Fruit fly (Drosophila melanogaster) whole organism, embryonic: Measurements from ENCODE around the gene CG17786.

ENCODE experiments used
- ATbp ChIP-seq: fragments of 200-800 bp; sonication (Bioruptor generic); optimal IDR thresholded peaks from 2 replicates; lab custom pipeline; 2017; ENCODE audit warnings: missing biosample characterization, mild to moderate bottlenecking, missing genetic modification characterization, missing genetic modification reagents
- Blimp-1 ChIP-seq: fragments of 200-800 bp; sonication (Bioruptor generic); optimal IDR thresholded peaks from 3 replicates; lab custom pipeline; 2018; ENCODE audit warnings: missing biosample characterization, missing genetic modification characterization, mild to moderate bottlenecking, moderate library complexity, missing genetic modification reagents
- CG10366 ChIP-seq: fragments of 200-800 bp; sonication (Bioruptor generic); IDR thresholded peaks from 2 replicates; pipeline ENCODE4 v1.3.6; 2022; ENCODE audit warnings: missing biosample characterization, missing genetic modification characterization
- CG10959 ChIP-seq: fragments of 200-800 bp; sonication (Bioruptor generic); IDR thresholded peaks from 2 replicates; pipeline ENCODE4 v1.3.6; 2022; ENCODE audit warnings: missing biosample characterization, missing genetic modification characterization
- CG11696 ChIP-seq: fragments of 200-800 bp; sonication (Bioruptor generic); IDR thresholded peaks from 2 replicates; pipeline ENCODE4 v1.3.6; 2022; ENCODE audit warnings: missing biosample characterization, missing genetic modification characterization
- CG12236 ChIP-seq: fragments of 200-800 bp; sonication (Bioruptor generic); optimal IDR thresholded peaks from 2 replicates; lab custom pipeline; 2016; ENCODE audit warnings: missing biosample characterization, missing genetic modification characterization
- CG12942 ChIP-seq: fragments of 200-800 bp; sonication (Bioruptor generic); optimal IDR thresholded peaks from 3 replicates; lab custom pipeline; 2016; ENCODE audit warnings: missing biosample characterization, missing genetic modification characterization
- CG13424 ChIP-seq: fragments of 200-800 bp; sonication (Bioruptor generic); optimal IDR thresholded peaks from 2 replicates; lab custom pipeline; 2019; ENCODE audit warnings: missing biosample characterization, mild to moderate bottlenecking, missing genetic modification characterization, moderate library complexity
- CG14710 ChIP-seq: fragments of 200-800 bp; sonication (Bioruptor generic); optimal IDR thresholded peaks from 3 replicates; lab custom pipeline; 2019; ENCODE audit warnings: missing biosample characterization, mild to moderate bottlenecking, missing genetic modification characterization, moderate library complexity
- CG15601 ChIP-seq: fragments of 200-800 bp; sonication (Bioruptor generic); optimal IDR thresholded peaks from 3 replicates; lab custom pipeline; 2019; ENCODE audit warnings: missing biosample characterization, mild to moderate bottlenecking, missing genetic modification characterization, moderate library complexity
- CG16815 ChIP-seq: fragments of 200-800 bp; sonication (Bioruptor generic); optimal IDR thresholded peaks from 3 replicates; lab custom pipeline; 2017; ENCODE audit warnings: missing biosample characterization, mild to moderate bottlenecking, missing genetic modification characterization
- CG1832 ChIP-seq: fragments of 200-800 bp; sonication (Bioruptor generic); optimal IDR thresholded peaks from 2 replicates; lab custom pipeline; 2017; ENCODE audit warnings: missing biosample characterization, mild to moderate bottlenecking, missing genetic modification characterization, inconsistent platforms
- CG2889 ChIP-seq: fragments of 200-800 bp; sonication (Bioruptor generic); IDR thresholded peaks from 3 replicates; pipeline ENCODE4 v1.3.6; 2022; ENCODE audit warnings: missing biosample characterization, missing genetic modification characterization
- CG31365 ChIP-seq: fragments of 200-800 bp; sonication (Bioruptor generic); optimal IDR thresholded peaks from 2 replicates; lab custom pipeline; 2018; ENCODE audit warnings: missing biosample characterization, mild to moderate bottlenecking, missing genetic modification characterization
- CG4328 ChIP-seq: fragments of 200-800 bp; sonication (Bioruptor generic); optimal IDR thresholded peaks from 3 replicates; lab custom pipeline; 2017; ENCODE audit warnings: missing biosample characterization, missing genetic modification reagents, missing genetic modification characterization
- CG6254 ChIP-seq: fragments of 200-800 bp; sonication (Bioruptor generic); optimal IDR thresholded peaks from 3 replicates; lab custom pipeline; 2017; ENCODE audit warnings: mild to moderate bottlenecking, missing biosample characterization, missing genetic modification reagents, missing genetic modification characterization
- Deaf1 ChIP-seq: fragments of 200-800 bp; optimal IDR thresholded peaks from 3 replicates; lab custom pipeline; 2019; ENCODE audit warnings: missing biosample characterization, mild to moderate bottlenecking, missing genetic modification characterization, moderate library complexity
- Doc2 ChIP-seq: fragments of 200-800 bp; sonication (Bioruptor generic); IDR thresholded peaks from 2 replicates; pipeline ENCODE4 v1.3.6; 2022; ENCODE audit warnings: missing biosample characterization, missing genetic modification characterization
- Eip74EF ChIP-seq, 2 experiments: fragments of 200-800 bp in 1 of 2; fragments of >200 bp in 1 of 2; sonication (Bioruptor generic) in 1 of 2; optimal IDR thresholded peaks; 2 replicates each; lab custom pipeline; 2017 to 2019; ENCODE audit warnings: missing biosample characterization in 2 of 2, missing genetic modification characterization in 2 of 2, mild to moderate bottlenecking in 1 of 2, moderate library complexity in 1 of 2
- Hr51 ChIP-seq, 2 experiments: fragments of 200-800 bp; sonication (Bioruptor generic); optimal IDR thresholded peaks; 2 replicates in 1 of 2; 3 replicates in 1 of 2; lab custom pipeline; 2016 to 2018; ENCODE audit warnings: missing biosample characterization in 2 of 2, missing genetic modification characterization in 2 of 2, mild to moderate bottlenecking in 1 of 2, moderate library complexity in 1 of 2
- Sox102F ChIP-seq: fragments of 200-800 bp; sonication (Bioruptor generic); optimal IDR thresholded peaks from 2 replicates; lab custom pipeline; 2018; ENCODE audit warnings: missing biosample characterization, mild to moderate bottlenecking, missing genetic modification characterization, moderate library complexity
- Usf ChIP-seq: fragments of 200-800 bp; sonication (Bioruptor generic); optimal IDR thresholded peaks from 2 replicates; lab custom pipeline; 2017; ENCODE audit warnings: missing genotype, missing biosample characterization, missing genetic modification characterization
- az2 ChIP-seq: fragments of 200-800 bp; sonication (Bioruptor generic); optimal IDR thresholded peaks from 3 replicates; lab custom pipeline; 2016; ENCODE audit warnings: missing biosample characterization, missing genetic modification characterization
- bab2 ChIP-seq: fragments of 200-800 bp; sonication (Bioruptor generic); optimal IDR thresholded peaks from 2 replicates; lab custom pipeline; 2016; ENCODE audit warnings: missing biosample characterization, missing genetic modification characterization
- cg ChIP-seq: fragments of 200-800 bp; sonication (Bioruptor generic); optimal IDR thresholded peaks from 3 replicates; lab custom pipeline; 2019; ENCODE audit warnings: missing biosample characterization, mild to moderate bottlenecking, missing genetic modification characterization, moderate library complexity
- chinmo ChIP-seq: fragments of 200-800 bp; sonication (Bioruptor generic); IDR thresholded peaks from 4 replicates; pipeline ENCODE4 v1.3.6; 2022; ENCODE audit warnings: missing biosample characterization, missing genetic modification characterization; ENCODE audit not compliant: partially characterized antibody
- corto ChIP-seq: fragments of 200-800 bp; sonication (Bioruptor generic); optimal IDR thresholded peaks from 2 replicates; lab custom pipeline; 2016; ENCODE audit warnings: missing biosample characterization, mild to moderate bottlenecking, missing genetic modification characterization, moderate library complexity
- eve ChIP-seq, 2 experiments: fragments of >200 bp; optimal IDR thresholded peaks; 2 replicates each; lab custom pipeline; 2017; ENCODE audit warnings: missing biosample characterization in 2 of 2, missing genetic modification characterization in 2 of 2
- ftz-f1 ChIP-seq: fragments of 200-800 bp; sonication (Bioruptor generic); optimal IDR thresholded peaks from 2 replicates; lab custom pipeline; 2016; ENCODE audit warnings: missing biosample characterization, missing genetic modification characterization
- ham ChIP-seq: fragments of 200-800 bp; sonication (Bioruptor generic); IDR thresholded peaks from 2 replicates; pipeline ENCODE4 v1.3.6; 2022; ENCODE audit warnings: missing biosample characterization, missing genetic modification characterization
- knrl ChIP-seq: fragments of 200-800 bp; sonication (Bioruptor generic); IDR thresholded peaks from 3 replicates; pipeline ENCODE4 v1.3.6; 2022; ENCODE audit warnings: missing biosample characterization, missing genetic modification characterization; ENCODE audit not compliant: partially characterized antibody
- nom ChIP-seq: fragments of 200-800 bp; sonication (Bioruptor generic); optimal IDR thresholded peaks from 2 replicates; lab custom pipeline; 2017; ENCODE audit warnings: missing biosample characterization, missing genetic modification characterization, mild to moderate bottlenecking, moderate library complexity, missing genetic modification reagents
- pfk ChIP-seq: fragments of 200-800 bp; sonication (Bioruptor generic); optimal IDR thresholded peaks from 2 replicates; lab custom pipeline; 2018; ENCODE audit warnings: missing biosample characterization, mild to moderate bottlenecking, missing genetic modification characterization, moderate library complexity
- prd ChIP-seq, 3 experiments: fragments of >200 bp in 2 of 3; fragments of 200-800 bp in 1 of 3; sonication (Bioruptor generic) in 1 of 3; optimal IDR thresholded peaks in 2 of 3; IDR thresholded peaks in 1 of 3; 2 replicates in 2 of 3; 3 replicates in 1 of 3; pipeline versions ENCODE4 v1.3.6 to Lab custom; 2017 to 2022; ENCODE audit warnings: missing biosample characterization in 1 of 3, missing genetic modification characterization in 1 of 3
- rib ChIP-seq: fragments of 200-800 bp; sonication (Bioruptor generic); IDR thresholded peaks from 2 replicates; pipeline ENCODE4 v1.3.6; 2022; ENCODE audit warnings: missing biosample characterization, missing genetic modification characterization
- sqz ChIP-seq: fragments of 200-800 bp; sonication (Bioruptor generic); optimal IDR thresholded peaks from 3 replicates; lab custom pipeline; 2018; ENCODE audit warnings: missing biosample characterization, mild to moderate bottlenecking, missing genetic modification characterization
- stc ChIP-seq: fragments of 200-800 bp; sonication (Bioruptor generic); IDR thresholded peaks from 2 replicates; pipeline ENCODE4 v1.3.6; 2022; ENCODE audit warnings: missing biosample characterization, missing genetic modification characterization
- tgo ChIP-seq: fragments of 200-800 bp; sonication (Bioruptor generic); IDR thresholded peaks from 3 replicates; pipeline ENCODE4 v1.3.6; 2022; ENCODE audit warnings: missing biosample characterization, missing genetic modification characterization
- tup ChIP-seq: fragments of 200-800 bp; sonication (Bioruptor generic); optimal IDR thresholded peaks from 2 replicates; lab custom pipeline; 2016; ENCODE audit warnings: missing biosample characterization, mild to moderate bottlenecking, missing genetic modification characterization, moderate library complexity
- vfl ChIP-seq: fragments of 200-800 bp; sonication (Bioruptor generic); optimal IDR thresholded peaks from 2 replicates; lab custom pipeline; 2016; ENCODE audit warnings: missing biosample characterization, missing genetic modification characterization
- vnd ChIP-seq: fragments of 200-800 bp; sonication (Bioruptor generic); IDR thresholded peaks from 3 replicates; pipeline ENCODE4 v1.3.6; 2022; ENCODE audit warnings: missing biosample characterization, missing genetic modification characterization; ENCODE audit not compliant: partially characterized antibody
- vvl ChIP-seq: fragments of 200-800 bp; sonication (Bioruptor generic); IDR thresholded peaks from 2 replicates; pipeline ENCODE4 v1.3.6; 2022; ENCODE audit warnings: missing biosample characterization, missing genetic modification characterization
- zen ChIP-seq: fragments of 200-800 bp; sonication (Bioruptor generic); optimal IDR thresholded peaks from 3 replicates; lab custom pipeline; 2018; ENCODE audit warnings: missing biosample characterization, mild to moderate bottlenecking, missing genetic modification characterization, moderate library complexity
- zfh1 ChIP-seq: fragments of 200-800 bp; sonication (Bioruptor generic); IDR thresholded peaks from 3 replicates; pipeline ENCODE4 v1.3.6; 2022; ENCODE audit warnings: missing biosample characterization, missing genetic modification characterization

Gene CG17786

dm6 chr3R:24205935-24206334, 12.6 kb downstream of the CG17786 start (continued):
- TF ChIP-seq zen (tag; lab: Kevin White, UChicago) (no peak), vfl (no peak), CG10959 (GFP tag; lab: Robert Waterston, UW) (no peak), CG10366 (GFP tag; lab: Robert Waterston, UW) (no peak; the same call in 1 of the 2 replicates), CG2889 (GFP tag; lab: Robert Waterston, UW) (no peak), CG12236 (GFP tag; lab: Kevin White, UChicago) (no peak), knrl (GFP tag; lab: Robert Waterston, UW) (no peak), CG4328 (GFP tag; lab: Kevin White, UChicago) (no peak), tgo (GFP tag; lab: Robert Waterston, UW) (no peak), Hr51 (GFP tag; optimal IDR thresholded peaks at IDR 0.05; lab: Kevin White, UChicago) (peak in 1 of 2 experiments; percentile 74)

- TF ChIP-seq vvl (GFP tag; lab: Robert Waterston, UW), result peak; percentile 44; the same call in 1 of the 2 replicates
- peak in 1 of 2 experiments; percentile 83 for TF ChIP-seq Eip74EF (GFP tag; optimal IDR thresholded peaks at IDR 0.05; lab: Kevin White, UChicago)
- peak; percentile 82; the same call in 2 of the 4 replicates for TF ChIP-seq chinmo
- TF ChIP-seq sqz, result peak; percentile 67
- TF ChIP-seq CG6254 (GFP tag; lab: Kevin White, UChicago), result no peak
- peak; percentile 56 for TF ChIP-seq Blimp-1
Measured at dm6 chr3R:24205234-24205894, 13.2 kb downstream of the CG17786 start.

- TF ChIP-seq CG15601 (no peak), ATbp (GFP tag; lab: Kevin White, UChicago) (peak; percentile 7), ftz-f1 (GFP tag; lab: Kevin White, UChicago) (no peak), Usf (GFP tag; lab: Kevin White, UChicago) (no peak), Sox102F (peak; percentile 9), rib (GFP tag; lab: Robert Waterston, UW) (no peak), stc (GFP tag; lab: Robert Waterston, UW) (no peak), zfh1 (GFP tag; lab: Robert Waterston, UW) (0 out of 3 replicates have a peak, but pooled peaks have one; percentile 7), prd (optimal IDR thresholded peaks at IDR 0.05; lab: Kevin White, UChicago) (no peak), prd (GFP tag; IDR thresholded peaks at IDR 0.05; lab: Robert Waterston, UW) (0 out of 3 replicates have a peak, but pooled peaks have one; percentile 16), tup (GFP tag; lab: Kevin White, UChicago) (no peak)
Measured at dm6 chr3R:24204022-24204421, 14.5 kb downstream of the CG17786 start.

DNA sequence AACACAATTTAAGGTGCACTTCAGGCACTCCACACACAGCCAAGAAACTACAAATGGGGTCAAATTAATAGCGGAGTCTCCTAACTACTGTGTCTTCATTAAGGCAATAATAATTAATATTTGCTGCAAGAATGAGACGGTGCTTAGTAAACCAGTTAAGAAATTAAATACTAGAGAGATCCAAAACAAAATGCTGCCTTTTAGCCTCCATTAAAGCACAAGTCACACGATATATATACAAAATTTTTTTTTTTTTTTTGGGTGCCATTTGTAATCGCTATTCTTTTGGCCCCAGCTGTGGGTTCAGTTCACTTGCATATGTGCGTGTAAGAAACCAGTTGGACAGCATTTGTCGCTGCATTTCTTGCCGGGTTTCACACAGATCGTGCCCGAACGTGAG, 15.1 kb downstream of the CG17786 start:
- TF ChIP-seq CG31365 (tag; lab: Kevin White, UChicago) (no peak), Doc2 (no peak), CG14710 (tag; lab: Kevin White, UChicago) (peak; percentile 3), cg (peak; percentile 9), vfl (no peak), pfk (GFP tag; lab: Kevin White, UChicago) (no peak), nom (GFP tag; lab: Kevin White, UChicago) (peak; percentile 55), CG13424 (tag; lab: Kevin White, UChicago) (peak; percentile 43), CG16815 (no peak), Deaf1 (tag; lab: Kevin White, UChicago) (no peak), CG1832 (GFP tag; lab: Kevin White, UChicago) (no peak), bab2 (GFP tag; lab: Kevin White, UChicago) (no peak), vnd (GFP tag; lab: Robert Waterston, UW) (no peak), az2 (GFP tag; lab: Kevin White, UChicago) (peak; percentile 21), CG11696 (GFP tag; lab: Robert Waterston, UW) (peak; percentile 52), eve (GFP tag; optimal IDR thresholded peaks at IDR 0.05; lab: Kevin White, UChicago) (no peak), Eip74EF (GFP tag; optimal IDR thresholded peaks at IDR 0.05; lab: Kevin White, UChicago) (peak in 1 of 2 experiments; percentile 43), CG12942 (no peak), ham (GFP tag; lab: Robert Waterston, UW) (no peak), corto (GFP tag; lab: Kevin White, UChicago) (peak; percentile 24)
